Worm (Caenorhabditis elegans) whole organism, early embryonic: ENCODE results near the gene txt-14.

Source experiments
- F13C5.2 ChIP-seq: sonication (generic microtip); optimal IDR thresholded peaks from 2 replicates; lab custom pipeline; 2017; ENCODE audit warnings: mild to moderate bottlenecking, missing genetic modification characterization, inconsistent platforms, missing compliant biosample characterization
- ama-1 ChIP-seq: fragments of 150-350 bp; optimal IDR thresholded peaks from 2 replicates; lab custom pipeline; 2014
- ets-7 ChIP-seq: sonication (generic microtip); optimal IDR thresholded peaks from 2 replicates; lab custom pipeline; 2016; ENCODE audit warnings: missing genotype, missing genetic modification characterization, missing compliant biosample characterization
- hmbx-1 ChIP-seq: sonication (generic microtip); optimal IDR thresholded peaks from 2 replicates; lab custom pipeline; 2016; ENCODE audit warnings: mild to moderate bottlenecking, missing genetic modification characterization, missing compliant biosample characterization
- hmg-4 ChIP-seq: fragments of 200-800 bp; sonication (Bioruptor generic); optimal IDR thresholded peaks from 2 replicates; lab custom pipeline; 2018; ENCODE audit warnings: mild to moderate bottlenecking, missing genetic modification characterization, missing compliant biosample characterization
- scrt-1 ChIP-seq: fragments of 200-800 bp; sonication (Bioruptor generic); IDR thresholded peaks from 2 replicates; pipeline ENCODE4 v1.3.6; 2022; ENCODE audit warnings: missing genetic modification characterization, missing compliant biosample characterization
- tbx-37 ChIP-seq: fragments of 200-800 bp; sonication (Bioruptor generic); conservative IDR thresholded peaks from 2 replicates; pipeline ENCODE4 v1.3.6; 2022; ENCODE audit warnings: missing genetic modification reagents, missing genetic modification characterization, missing compliant biosample characterization

ce11 chrV:18569445-18569844 is 13.0 kb upstream of the txt-14 start:
- TF ChIP-seq F13C5.2 (tag; lab: Kevin White, UChicago) (no peak), tbx-37 (no peak), hmg-4 (no peak), ets-7 (no peak), ama-1 (lab: Kevin White, UChicago) (no peak), hmbx-1 (no peak), scrt-1 (GFP tag; lab: Robert Waterston, UW) (no peak)
